Fruit fly (Drosophila melanogaster) whole organism, embryonic: ENCODE measurements around the gene Coq2.
A peak's percentile ranks its signal among the peaks of the same experiment; 100 is the strongest.

Experiments used
- Atf3 ChIP-seq: fragments of 200-800 bp; sonication (Bioruptor generic); optimal IDR thresholded peaks from 3 replicates; lab custom pipeline; 2016; ENCODE audit warnings: missing biosample characterization, missing genetic modification characterization
- BEAF-32 ChIP-seq: fragments of 200-800 bp; sonication (Bioruptor generic); optimal IDR thresholded peaks from 3 replicates; lab custom pipeline; 2017; ENCODE audit warnings: missing biosample characterization, missing genetic modification characterization, mild to moderate bottlenecking, moderate library complexity, missing genetic modification reagents
- CG12071 ChIP-seq: fragments of 200-800 bp; sonication (Bioruptor generic); optimal IDR thresholded peaks from 3 replicates; lab custom pipeline; 2018; ENCODE audit warnings: missing biosample characterization, mild to moderate bottlenecking, missing genetic modification characterization
- CG12391 ChIP-seq: fragments of 200-800 bp; sonication (Bioruptor generic); optimal IDR thresholded peaks from 3 replicates; lab custom pipeline; 2018; ENCODE audit warnings: missing biosample characterization, mild to moderate bottlenecking, missing genetic modification characterization, moderate library complexity
- CG13624 ChIP-seq: fragments of 200-800 bp; sonication (Bioruptor generic); optimal IDR thresholded peaks from 2 replicates; lab custom pipeline; 2016; ENCODE audit warnings: missing biosample characterization, missing genetic modification characterization
- CG14710 ChIP-seq: fragments of 200-800 bp; sonication (Bioruptor generic); optimal IDR thresholded peaks from 3 replicates; lab custom pipeline; 2019; ENCODE audit warnings: missing biosample characterization, mild to moderate bottlenecking, missing genetic modification characterization, moderate library complexity
- CG18599 ChIP-seq: fragments of 200-800 bp; sonication (Bioruptor generic); optimal IDR thresholded peaks from 3 replicates; lab custom pipeline; 2017; ENCODE audit warnings: missing biosample characterization, missing genetic modification characterization, mild to moderate bottlenecking, moderate library complexity, missing genetic modification reagents
- CG2199 ChIP-seq: fragments of 200-800 bp; sonication (Bioruptor generic); IDR thresholded peaks from 3 replicates; pipeline ENCODE4 v1.3.6; 2022; ENCODE audit warnings: missing biosample characterization, missing genetic modification characterization
- CG2202 ChIP-seq: fragments of 200-800 bp; sonication (Bioruptor generic); optimal IDR thresholded peaks from 2 replicates; lab custom pipeline; 2018; ENCODE audit warnings: missing biosample characterization, mild to moderate bottlenecking, missing genetic modification characterization
- CG32767 ChIP-seq: fragments of 200-800 bp; sonication (Bioruptor generic); IDR thresholded peaks from 2 replicates; pipeline ENCODE4 v1.3.6; 2022; ENCODE audit warnings: missing biosample characterization, missing genetic modification characterization
- CG34376 ChIP-seq: fragments of 200-800 bp; sonication (Bioruptor generic); optimal IDR thresholded peaks from 2 replicates; lab custom pipeline; 2018; ENCODE audit warnings: missing biosample characterization, mild to moderate bottlenecking, missing genetic modification characterization
- CG34422 ChIP-seq: fragments of 200-800 bp; sonication (Bioruptor generic); IDR thresholded peaks from 3 replicates; pipeline ENCODE4 v1.3.6; 2022; ENCODE audit warnings: missing biosample characterization, missing genetic modification characterization
- CG3995 ChIP-seq: fragments of 200-800 bp; sonication (Bioruptor generic); optimal IDR thresholded peaks from 3 replicates; lab custom pipeline; 2016; ENCODE audit warnings: missing biosample characterization, missing genetic modification characterization
- CG6175 ChIP-seq: fragments of 200-800 bp; sonication (Bioruptor generic); IDR thresholded peaks from 3 replicates; pipeline ENCODE4 v1.3.6; 2022; ENCODE audit warnings: missing biosample characterization, missing genetic modification characterization
- CG6813 ChIP-seq: fragments of 200-800 bp; sonication (Bioruptor generic); optimal IDR thresholded peaks from 2 replicates; lab custom pipeline; 2017; ENCODE audit warnings: missing biosample characterization, missing genetic modification characterization, mild to moderate bottlenecking, moderate library complexity, missing genetic modification reagents
- CrebB ChIP-seq: fragments of 200-800 bp; sonication (Bioruptor generic); optimal IDR thresholded peaks from 3 replicates; lab custom pipeline; 2018; ENCODE audit warnings: missing biosample characterization, mild to moderate bottlenecking, missing genetic modification characterization
- Deaf1 ChIP-seq: fragments of 200-800 bp; optimal IDR thresholded peaks from 3 replicates; lab custom pipeline; 2019; ENCODE audit warnings: missing biosample characterization, mild to moderate bottlenecking, missing genetic modification characterization, moderate library complexity
- E2f2 ChIP-seq: fragments of 200-800 bp; sonication (Bioruptor generic); IDR thresholded peaks from 2 replicates; pipeline ENCODE4 v1.3.6; 2022; ENCODE audit warnings: missing biosample characterization, missing genetic modification characterization
- Eip74EF ChIP-seq, 2 experiments: fragments of 200-800 bp in 1 of 2; fragments of >200 bp in 1 of 2; sonication (Bioruptor generic) in 1 of 2; optimal IDR thresholded peaks; 2 replicates each; lab custom pipeline; 2017 to 2019; ENCODE audit warnings: missing biosample characterization in 2 of 2, missing genetic modification characterization in 2 of 2, mild to moderate bottlenecking in 1 of 2, moderate library complexity in 1 of 2
- Elba2 ChIP-seq: fragments of 200-800 bp; sonication (Bioruptor generic); optimal IDR thresholded peaks from 3 replicates; lab custom pipeline; 2016; ENCODE audit warnings: missing biosample characterization, missing genetic modification characterization
- Gsc ChIP-seq: fragments of 200-800 bp; sonication (Bioruptor generic); IDR thresholded peaks from 2 replicates; pipeline ENCODE4 v1.3.6; 2022; ENCODE audit warnings: missing biosample characterization, missing genetic modification characterization
- HLH3B ChIP-seq: fragments of 200-800 bp; sonication (Bioruptor generic); IDR thresholded peaks from 2 replicates; pipeline ENCODE4 v1.3.6; 2022; ENCODE audit warnings: missing biosample characterization, missing genetic modification characterization
- Max ChIP-seq: fragments of 200-800 bp; sonication (Bioruptor generic); optimal IDR thresholded peaks from 2 replicates; lab custom pipeline; 2016; ENCODE audit warnings: missing biosample characterization, mild to moderate bottlenecking, missing genetic modification characterization
- Nf-YA ChIP-seq: fragments of 200-800 bp; sonication (Bioruptor generic); IDR thresholded peaks from 2 replicates; pipeline ENCODE4 v1.3.6; 2022; ENCODE audit warnings: missing biosample characterization, missing genetic modification characterization
- Nf-YC ChIP-seq: fragments of 200-800 bp; optimal IDR thresholded peaks from 3 replicates; lab custom pipeline; 2019; ENCODE audit warnings: missing biosample characterization, mild to moderate bottlenecking, missing genetic modification characterization, moderate library complexity
- Rfx ChIP-seq: fragments of 200-800 bp; sonication (Bioruptor generic); IDR thresholded peaks from 2 replicates; pipeline ENCODE4 v1.3.6; 2022; ENCODE audit warnings: missing biosample characterization, missing genetic modification characterization
- Spps ChIP-seq: fragments of 200-800 bp; sonication (Bioruptor generic); optimal IDR thresholded peaks from 2 replicates; lab custom pipeline; 2018; ENCODE audit warnings: missing biosample characterization, mild to moderate bottlenecking, missing genetic modification characterization
- Stat92E ChIP-seq, 3 experiments: fragments of >200 bp in 2 of 3; fragments of 200-800 bp in 1 of 3; sonication (Bioruptor generic) in 1 of 3; optimal IDR thresholded peaks; 2 replicates each; lab custom pipeline; 2017 to 2019; ENCODE audit warnings: missing biosample characterization in 3 of 3, missing genetic modification characterization in 3 of 3, mild to moderate bottlenecking in 1 of 3, moderate library complexity in 1 of 3
- Trl ChIP-seq, 3 experiments: fragments of >200 bp in 2 of 3; fragments of 200-800 bp in 1 of 3; sonication (Bioruptor generic) in 1 of 3; optimal IDR thresholded peaks; 2 replicates in 1 of 3; 3 replicates in 2 of 3; lab custom pipeline; 2016 to 2017; ENCODE audit warnings: missing biosample characterization in 1 of 3, missing genetic modification characterization in 1 of 3
- abd-A ChIP-seq: fragments of 200-800 bp; sonication (Bioruptor generic); optimal IDR thresholded peaks from 3 replicates; lab custom pipeline; 2019; ENCODE audit warnings: missing biosample characterization, mild to moderate bottlenecking, missing genetic modification characterization, moderate library complexity
- cg ChIP-seq: fragments of 200-800 bp; sonication (Bioruptor generic); optimal IDR thresholded peaks from 3 replicates; lab custom pipeline; 2019; ENCODE audit warnings: missing biosample characterization, mild to moderate bottlenecking, missing genetic modification characterization, moderate library complexity
- ci ChIP-seq: fragments of 200-800 bp; sonication (Bioruptor generic); IDR thresholded peaks from 3 replicates; pipeline ENCODE4 v1.3.6; 2022; ENCODE audit warnings: missing biosample characterization, missing genetic modification characterization
- fd64A ChIP-seq: fragments of 200-800 bp; sonication (Bioruptor generic); optimal IDR thresholded peaks from 3 replicates; lab custom pipeline; 2018; ENCODE audit warnings: missing biosample characterization, mild to moderate bottlenecking, missing genetic modification characterization
- fd96Cb ChIP-seq: fragments of 200-800 bp; sonication (Bioruptor generic); optimal IDR thresholded peaks from 2 replicates; lab custom pipeline; 2018; ENCODE audit warnings: missing biosample characterization, mild to moderate bottlenecking, missing genetic modification characterization, moderate library complexity
- ftz-f1 ChIP-seq: fragments of 200-800 bp; sonication (Bioruptor generic); optimal IDR thresholded peaks from 2 replicates; lab custom pipeline; 2016; ENCODE audit warnings: missing biosample characterization, missing genetic modification characterization
- insv ChIP-seq, 2 experiments: fragments of 200-800 bp; sonication (Bioruptor generic); optimal IDR thresholded peaks; 3 replicates each; lab custom pipeline; 2016 to 2018; ENCODE audit warnings: missing biosample characterization in 2 of 2, missing genetic modification characterization in 2 of 2
- lab ChIP-seq: fragments of 200-800 bp; sonication (Bioruptor generic); optimal IDR thresholded peaks from 3 replicates; lab custom pipeline; 2017; ENCODE audit warnings: missing biosample characterization, missing genetic modification characterization, mild to moderate bottlenecking, moderate library complexity, missing genetic modification reagents
- oc ChIP-seq: fragments of 200-800 bp; sonication (Bioruptor generic); optimal IDR thresholded peaks from 2 replicates; lab custom pipeline; 2018; ENCODE audit warnings: missing biosample characterization, mild to moderate bottlenecking, missing genetic modification characterization, moderate library complexity
- row ChIP-seq: fragments of 200-800 bp; sonication (Bioruptor generic); IDR thresholded peaks from 3 replicates; pipeline ENCODE4 v1.3.6; 2022; ENCODE audit warnings: missing biosample characterization, missing genetic modification characterization
- sens ChIP-seq: fragments of 200-800 bp; sonication (Bioruptor generic); peaks from one replicate; lab custom pipeline; 2016; ENCODE audit warnings: missing biosample characterization, missing genetic modification characterization
- stwl ChIP-seq: fragments of 200-800 bp; sonication (Bioruptor generic); optimal IDR thresholded peaks from 3 replicates; lab custom pipeline; 2018; ENCODE audit warnings: missing biosample characterization, mild to moderate bottlenecking, missing genetic modification characterization, moderate library complexity
- twi ChIP-seq: fragments of 200-800 bp; optimal IDR thresholded peaks from 2 replicates; lab custom pipeline; 2019; ENCODE audit warnings: missing biosample characterization, mild to moderate bottlenecking, missing genetic modification characterization, moderate library complexity
- tx ChIP-seq: fragments of 200-800 bp; sonication (Bioruptor generic); optimal IDR thresholded peaks from 2 replicates; lab custom pipeline; 2016; ENCODE audit warnings: missing biosample characterization, missing genetic modification characterization
- vvl ChIP-seq: fragments of 200-800 bp; sonication (Bioruptor generic); IDR thresholded peaks from 2 replicates; pipeline ENCODE4 v1.3.6; 2022; ENCODE audit warnings: missing biosample characterization, missing genetic modification characterization

The Coq2 gene

DNA sequence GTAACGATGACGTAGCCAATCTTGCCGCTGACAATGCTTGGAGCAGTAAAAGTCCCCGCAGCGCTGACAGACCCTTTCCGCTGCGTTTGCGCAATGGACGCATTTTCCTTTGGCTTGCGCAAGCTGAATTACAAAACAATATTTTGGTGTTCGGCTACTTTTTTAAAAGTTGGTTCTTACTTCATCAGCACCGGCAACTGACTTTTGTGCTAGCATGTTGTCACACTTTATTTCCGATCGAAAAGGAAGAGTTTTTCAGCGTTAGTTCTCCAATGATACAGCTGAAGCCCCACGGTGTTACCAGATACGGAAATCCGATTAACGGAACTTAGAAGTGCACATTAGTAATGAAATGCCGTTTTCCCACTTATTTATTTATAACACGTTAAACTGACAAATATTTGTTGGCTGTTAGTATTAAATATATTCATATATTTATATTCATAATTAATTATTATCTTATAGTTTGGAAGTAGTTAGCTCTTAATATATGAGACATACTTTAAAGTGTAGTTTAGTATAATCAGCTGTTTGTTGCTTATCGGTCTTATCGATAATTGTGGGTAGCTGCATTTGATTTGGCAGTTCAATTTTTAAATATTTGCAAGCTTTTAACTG is 46.0 kb upstream of the Coq2 start, which contains the start of the genes Veneno and CG7963 (continued):
- peak; percentile 38 for TF ChIP-seq BEAF-32 (GFP tag; lab: Kevin White, UChicago)
- peak; percentile 47 for TF ChIP-seq Rfx (GFP tag; lab: Robert Waterston, UW)
- peak; percentile 67 for TF ChIP-seq CG12391 (tag; lab: Kevin White, UChicago)
- 0 out of 2 replicates have a peak, but pooled peaks have one; percentile 22 for TF ChIP-seq vvl (GFP tag; lab: Robert Waterston, UW)
- peak; percentile 78 for TF ChIP-seq CG14710
- TF ChIP-seq tx: no peak
- TF ChIP-seq Gsc (GFP tag; lab: Robert Waterston, UW): no peak
- TF ChIP-seq Spps: no peak
- TF ChIP-seq stwl: peak; percentile 65

DNA sequence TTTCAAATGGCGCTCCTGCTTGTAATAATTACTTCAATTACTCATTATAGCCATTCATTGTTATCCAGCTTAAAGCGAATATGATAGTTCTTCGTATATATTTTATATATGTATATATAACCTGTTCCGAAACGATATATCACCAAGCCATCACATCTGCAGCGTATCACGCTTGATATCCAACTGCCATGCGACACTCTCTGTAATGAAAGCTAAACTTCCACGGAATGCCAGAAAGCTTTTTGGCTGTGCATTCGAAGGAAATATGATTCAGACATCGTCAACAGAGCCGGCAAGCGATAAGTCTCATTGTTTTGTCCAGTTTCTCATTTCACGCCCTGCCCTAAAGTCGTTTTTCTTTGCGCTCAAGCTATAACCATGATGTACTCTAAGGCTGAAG is 41.7 kb upstream of the Coq2 start:
- no peak for TF ChIP-seq CG13624
- TF ChIP-seq insv (GFP tag; optimal IDR thresholded peaks at IDR 0.05; lab: Kevin White, UChicago): peak in 1 of 2 experiments; percentile 31
- TF ChIP-seq, all 482 proteins: peak for 1

DNA sequence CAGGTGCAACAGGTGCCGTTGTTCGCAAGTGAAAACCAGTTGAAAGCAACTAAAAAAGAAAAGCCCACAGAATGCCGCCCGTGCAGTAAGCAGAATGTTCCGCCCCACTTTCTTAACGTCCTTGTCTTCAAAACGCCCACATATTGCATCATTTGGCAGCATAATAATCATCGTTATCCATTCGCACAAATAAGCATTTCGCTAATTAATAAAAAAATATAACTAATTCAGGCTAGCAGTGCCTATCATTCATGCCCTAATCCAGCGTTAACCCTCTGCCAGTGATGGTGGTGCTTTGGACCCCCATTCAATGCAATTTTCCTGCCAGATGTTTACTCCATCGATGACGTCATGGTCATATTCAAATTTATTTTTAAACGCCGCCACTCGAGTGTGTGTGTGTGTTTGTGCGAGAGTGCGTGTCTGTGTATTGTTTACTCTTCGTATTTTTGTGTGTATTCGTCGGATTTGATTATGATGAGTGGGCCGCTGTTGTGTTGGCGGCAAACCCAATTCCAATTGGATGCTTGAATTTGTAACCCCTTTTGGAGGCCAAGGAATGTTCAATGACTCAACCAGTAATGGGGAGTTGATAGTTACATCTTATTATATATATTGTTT is 41.1 kb upstream of the Coq2 start:
- TF ChIP-seq Nf-YC (tag; lab: Kevin White, UChicago) (peak; percentile 73), Deaf1 (tag; lab: Kevin White, UChicago) (peak; percentile 69), ftz-f1 (GFP tag; lab: Kevin White, UChicago) (peak; percentile 32), fd96Cb (no peak), Nf-YA (no peak), CG2199 (0 out of 3 replicates have a peak, but pooled peaks have one; percentile 9), lab (GFP tag; lab: Kevin White, UChicago) (peak; percentile 10), CG12071 (GFP tag; lab: Kevin White, UChicago) (peak; percentile 2), HLH3B (GFP tag; lab: Robert Waterston, UW) (no peak), oc (tag; lab: Kevin White, UChicago) (peak; percentile 28), Max (GFP tag; lab: Kevin White, UChicago) (peak; percentile 2), cg (GFP tag; lab: Kevin White, UChicago) (peak; percentile 92), CG34422 (GFP tag; lab: Robert Waterston, UW) (peak; percentile 28; the same call in 1 of the 3 replicates), row (GFP tag; lab: Robert Waterston, UW) (0 out of 3 replicates have a peak, but pooled peaks have one; percentile 2), CG18599 (GFP tag; lab: Kevin White, UChicago) (peak; percentile 5), CrebB (tag; lab: Kevin White, UChicago) (peak; percentile 13), CG6175 (GFP tag; lab: Robert Waterston, UW) (no peak), CG2202 (tag; lab: Kevin White, UChicago) (no peak), CG3995 (no peak), Stat92E (GFP tag; optimal IDR thresholded peaks at IDR 0.05; lab: Kevin White, UChicago) (peak in 1 of 3 experiments; percentile 56), CG32767 (GFP tag; lab: Robert Waterston, UW) (peak; percentile 77; the same call in 1 of the 2 replicates), CG6813 (peak; percentile 14), Atf3 (peak; percentile 40), Eip74EF (GFP tag; optimal IDR thresholded peaks at IDR 0.05; lab: Kevin White, UChicago) (no peak), sens (GFP tag; lab: Kevin White, UChicago) (peak; percentile 59), abd-A (no peak), CG34376 (GFP tag; lab: Kevin White, UChicago) (peak; percentile 12), Trl (optimal IDR thresholded peaks at IDR 0.05; lab: Kevin White, UChicago) (no peak), Trl (GFP tag; optimal IDR thresholded peaks at IDR 0.05; lab: Kevin White, UChicago) (no peak), ci (0 out of 3 replicates have a peak, but pooled peaks have one; percentile 50), E2f2 (peak; percentile 37; the same call in 1 of the 2 replicates), twi (tag; lab: Kevin White, UChicago) (peak; percentile 72), vvl (GFP tag; lab: Robert Waterston, UW) (peak; percentile 57), insv (GFP tag; optimal IDR thresholded peaks at IDR 0.05; lab: Kevin White, UChicago) (peak in 1 of 2 experiments; percentile 83), Elba2 (GFP tag; lab: Kevin White, UChicago) (peak; percentile 2), fd64A (GFP tag; lab: Kevin White, UChicago) (peak; percentile 41)
